Fruit fly (Drosophila melanogaster): ENCODE measurements around the gene yellow-g.

DNA sequence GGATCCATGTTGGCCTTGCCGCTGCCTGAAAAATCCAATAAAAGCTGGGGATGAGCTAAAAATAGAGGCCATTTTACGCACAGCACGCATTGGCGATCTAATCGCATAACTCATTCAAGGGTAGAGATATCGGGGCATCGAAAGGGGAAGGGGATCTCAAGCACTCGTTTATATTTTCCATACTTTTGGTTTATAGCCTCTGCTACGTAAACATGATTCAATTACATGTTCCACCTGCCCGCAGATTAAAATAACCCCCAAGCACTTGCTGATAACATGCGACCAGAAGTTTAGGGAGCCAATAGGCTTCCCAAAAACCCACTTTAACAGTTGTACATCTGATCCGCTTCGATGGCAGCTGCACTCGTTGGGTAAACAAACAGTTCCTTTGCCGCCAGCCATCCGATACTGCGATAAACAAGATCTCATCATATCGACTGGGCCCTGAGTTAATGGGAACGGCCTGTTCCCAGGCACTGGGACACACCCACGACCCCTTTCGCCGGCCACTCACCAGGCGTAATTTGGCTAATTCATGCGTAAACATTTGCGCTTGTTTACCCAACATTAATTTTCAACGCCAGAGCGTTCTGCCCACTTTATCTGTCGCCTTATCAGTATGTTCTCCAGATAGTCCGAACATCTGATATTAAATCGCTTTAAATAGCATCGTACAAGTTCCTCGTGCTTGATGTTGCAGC, 18.5 kb downstream of the yellow-g start:
- no peak for TF ChIP-seq CG14711 (tag; optimal IDR thresholded peaks at IDR 0.05)
- no peak for TF ChIP-seq ovo (GFP tag; optimal IDR thresholded peaks at IDR 0.05)
- no peak for TF ChIP-seq Crg-1 (GFP tag; optimal IDR thresholded peaks at IDR 0.05)
- TF ChIP-seq Clk (GFP tag; optimal IDR thresholded peaks at IDR 0.05), result no peak
- no peak for TF ChIP-seq CG12768 (GFP tag; optimal IDR thresholded peaks at IDR 0.05)
